Worm (Caenorhabditis elegans) whole organism, young adult: ENCODE results near the gene somi-1.

Source experiments
- B0019.2 ChIP-seq: fragments of 200-800 bp; sonication (Bioruptor generic); conservative IDR thresholded peaks from 2 replicates; pipeline ENCODE4 v1.3.6; 2022; ENCODE audit warnings: missing genetic modification reagents, missing genetic modification characterization, missing compliant biosample characterization
- B0336.3 ChIP-seq: fragments of 200-800 bp; sonication (Bioruptor generic); IDR thresholded peaks from 2 replicates; pipeline ENCODE4 v1.3.6; 2022; ENCODE audit warnings: missing genetic modification characterization, missing compliant biosample characterization
- D2030.7 ChIP-seq: fragments of 200-800 bp; sonication (Bioruptor generic); IDR thresholded peaks from 2 replicates; pipeline ENCODE4 v1.3.6; 2022; ENCODE audit warnings: missing genetic modification reagents, missing genetic modification characterization, missing compliant biosample characterization
- F23B12.7 ChIP-seq: sonication (generic microtip); optimal IDR thresholded peaks from 2 replicates; lab custom pipeline; 2017; ENCODE audit warnings: missing genetic modification characterization, mild to moderate bottlenecking, missing compliant biosample characterization, antibody characterized with exemption, moderate library complexity; ENCODE audit not compliant: insufficient read depth
- F37B4.10 ChIP-seq: fragments of 200-800 bp; sonication (Bioruptor generic); IDR thresholded peaks from 2 replicates; pipeline ENCODE4 v1.3.6; 2022; ENCODE audit warnings: missing genetic modification characterization, missing compliant biosample characterization
- F55B11.4 ChIP-seq: sonication (generic microtip); optimal IDR thresholded peaks from 2 replicates; lab custom pipeline; 2016; ENCODE audit warnings: missing compliant biosample characterization, missing genetic modification characterization, borderline replicate concordance; ENCODE audit not compliant: insufficient read depth
- F57C9.4 ChIP-seq: sonication (generic microtip); optimal IDR thresholded peaks from 2 replicates; lab custom pipeline; 2017; ENCODE audit warnings: mild to moderate bottlenecking, missing genetic modification characterization, missing compliant biosample characterization
- T07F8.4 ChIP-seq: sonication (generic microtip); optimal IDR thresholded peaks from 2 replicates; lab custom pipeline; 2016; ENCODE audit warnings: mild to moderate bottlenecking, missing genetic modification characterization, moderate library complexity, missing compliant biosample characterization
- Y67H2A.10 ChIP-seq: fragments of 200-800 bp; sonication (Bioruptor generic); conservative IDR thresholded peaks from 2 replicates; pipeline ENCODE4 v1.3.6; 2022; ENCODE audit warnings: missing genetic modification reagents, missing genetic modification characterization, missing compliant biosample characterization
- ZK185.1 ChIP-seq: sonication (generic microtip); optimal IDR thresholded peaks from 2 replicates; lab custom pipeline; 2016; ENCODE audit warnings: mild to moderate bottlenecking, missing genetic modification characterization, missing compliant biosample characterization; ENCODE audit not compliant: poor library complexity, severe bottlenecking
- ama-1 ChIP-seq, 3 experiments: fragments of 150-350 bp in 1 of 3; sonication (generic microtip) in 2 of 3; optimal IDR thresholded peaks; 2 replicates each; lab custom pipeline; 2014 to 2018; ENCODE audit warnings: missing biosample characterization in 2 of 3, missing genetic modification characterization in 2 of 3, missing genetic modification reagents in 2 of 3
- atf-7 ChIP-seq: sonication (generic microtip); optimal IDR thresholded peaks from 2 replicates; lab custom pipeline; 2017; ENCODE audit warnings: mild to moderate bottlenecking, missing genetic modification characterization, missing compliant biosample characterization
- attf-3 ChIP-seq: fragments of 200-800 bp; sonication (Bioruptor generic); conservative IDR thresholded peaks from 2 replicates; pipeline ENCODE4 v1.3.6; 2022; ENCODE audit warnings: missing genetic modification reagents, missing genetic modification characterization, missing compliant biosample characterization
- attf-5 ChIP-seq: fragments of 200-800 bp; sonication (Bioruptor generic); optimal IDR thresholded peaks from 2 replicates; lab custom pipeline; 2018; ENCODE audit warnings: mild to moderate bottlenecking, missing genetic modification characterization, missing compliant biosample characterization
- bed-1 ChIP-seq: fragments of 200-800 bp; sonication (Bioruptor generic); IDR thresholded peaks from 2 replicates; pipeline ENCODE4 v1.3.6; 2022; ENCODE audit warnings: missing genetic modification reagents, missing genetic modification characterization, missing compliant biosample characterization
- bed-2 ChIP-seq: fragments of 200-800 bp; sonication (Bioruptor generic); IDR thresholded peaks from 2 replicates; pipeline ENCODE4 v1.3.6; 2022; ENCODE audit warnings: missing genetic modification reagents, missing genetic modification characterization, missing compliant biosample characterization
- ceh-27 ChIP-seq: fragments of 200-800 bp; sonication (Bioruptor generic); optimal IDR thresholded peaks from 2 replicates; lab custom pipeline; 2018; ENCODE audit warnings: mild to moderate bottlenecking, missing genetic modification characterization, moderate library complexity, missing compliant biosample characterization
- ceh-79 ChIP-seq: sonication (generic microtip); optimal IDR thresholded peaks from 2 replicates; lab custom pipeline; 2017; ENCODE audit warnings: mild to moderate bottlenecking, missing genetic modification characterization, missing compliant biosample characterization
- dox-1 ChIP-seq: fragments of 200-800 bp; sonication (Bioruptor generic); IDR thresholded peaks from 2 replicates; pipeline ENCODE4 v1.3.6; 2022; ENCODE audit warnings: missing genetic modification reagents, missing genetic modification characterization, missing compliant biosample characterization
- egrh-3 ChIP-seq: fragments of 200-800 bp; sonication (Bioruptor generic); IDR thresholded peaks from 2 replicates; pipeline ENCODE4 v1.3.6; 2022; ENCODE audit warnings: missing genetic modification reagents, missing genetic modification characterization, missing compliant biosample characterization
- ets-4 ChIP-seq: fragments of 200-800 bp; sonication (Bioruptor generic); optimal IDR thresholded peaks from 2 replicates; lab custom pipeline; 2018; ENCODE audit warnings: mild to moderate bottlenecking, missing genetic modification characterization, missing compliant biosample characterization
- him-1 ChIP-seq: sonication (generic microtip); optimal IDR thresholded peaks from 2 replicates; lab custom pipeline; 2016; ENCODE audit warnings: missing genotype, missing genetic modification reagents, missing genetic modification characterization, missing compliant biosample characterization
- hmg-1.2 ChIP-seq: fragments of 200-800 bp; sonication (Bioruptor generic); IDR thresholded peaks from 2 replicates; pipeline ENCODE4 v1.3.6; 2022; ENCODE audit warnings: missing genetic modification reagents, missing genetic modification characterization, missing compliant biosample characterization
- hmg-20 ChIP-seq: fragments of 200-800 bp; sonication (Bioruptor generic); IDR thresholded peaks from 2 replicates; pipeline ENCODE4 v1.3.6; 2022; ENCODE audit warnings: missing genetic modification reagents, missing genetic modification characterization, missing compliant biosample characterization
- lag-1 ChIP-seq: fragments of 200-800 bp; sonication (Bioruptor generic); IDR thresholded peaks from 2 replicates; pipeline ENCODE4 v1.3.6; 2022; ENCODE audit warnings: missing genetic modification reagents, missing genetic modification characterization, missing compliant biosample characterization
- lin-54 ChIP-seq: fragments of 200-800 bp; sonication (Bioruptor generic); optimal IDR thresholded peaks from 2 replicates; lab custom pipeline; 2018; ENCODE audit warnings: mild to moderate bottlenecking, missing genetic modification characterization, missing compliant biosample characterization
- madf-3 ChIP-seq: fragments of 200-800 bp; sonication (Bioruptor generic); IDR thresholded peaks from 2 replicates; pipeline ENCODE4 v1.3.6; 2022; ENCODE audit warnings: missing genetic modification reagents, missing genetic modification characterization, missing compliant biosample characterization
- madf-6 ChIP-seq: fragments of 200-800 bp; sonication (Bioruptor generic); IDR thresholded peaks from 2 replicates; pipeline ENCODE4 v1.3.6; 2022; ENCODE audit warnings: missing genetic modification reagents, missing genetic modification characterization, missing compliant biosample characterization
- mes-4 ChIP-seq: sonication (generic microtip); optimal IDR thresholded peaks from 2 replicates; lab custom pipeline; 2016; ENCODE audit warnings: missing genotype, missing genetic modification characterization, missing compliant biosample characterization
- nfya-1 ChIP-seq: sonication (generic microtip); optimal IDR thresholded peaks from 2 replicates; lab custom pipeline; 2017; ENCODE audit warnings: antibody characterized with exemption, missing compliant biosample characterization, missing genetic modification characterization, borderline replicate concordance; ENCODE audit not compliant: insufficient read depth
- nhr-120 ChIP-seq: fragments of 200-800 bp; sonication (Bioruptor generic); IDR thresholded peaks from 2 replicates; pipeline ENCODE4 v1.3.6; 2022; ENCODE audit warnings: missing genetic modification characterization, missing compliant biosample characterization
- repo-1 ChIP-seq: sonication (generic microtip); optimal IDR thresholded peaks from 2 replicates; lab custom pipeline; 2017; ENCODE audit warnings: mild to moderate bottlenecking, missing genetic modification characterization, missing compliant biosample characterization
- rpc-1 ChIP-seq, 2 experiments: fragments of 150-350 bp in 1 of 2; sonication (generic microtip) in 1 of 2; optimal IDR thresholded peaks; 2 replicates each; lab custom pipeline; 2014 to 2018; ENCODE audit warnings: missing biosample characterization in 1 of 2, missing genetic modification characterization in 1 of 2, missing genetic modification reagents in 1 of 2, missing genotype in 1 of 2
- snpc-1.3 ChIP-seq: sonication (generic microtip); optimal IDR thresholded peaks from 2 replicates; lab custom pipeline; 2017; ENCODE audit warnings: missing genetic modification characterization, mild to moderate bottlenecking, missing compliant biosample characterization, antibody characterized with exemption, moderate library complexity, missing genotype, missing genetic modification reagents; ENCODE audit not compliant: insufficient read depth
- snpc-3.4 ChIP-seq: sonication (generic microtip); optimal IDR thresholded peaks from 2 replicates; lab custom pipeline; 2017; ENCODE audit warnings: missing genetic modification characterization, mild to moderate bottlenecking, missing compliant biosample characterization, antibody characterized with exemption, moderate library complexity, missing genotype, missing genetic modification reagents
- snpc-4 ChIP-seq, 5 experiments: fragments of 150-350 bp in 1 of 5; sonication (generic microtip) in 4 of 5; optimal IDR thresholded peaks; 2 replicates each; lab custom pipeline; 2014 to 2018; ENCODE audit warnings: missing genetic modification characterization in 5 of 5, missing biosample characterization in 3 of 5, antibody characterized with exemption in 2 of 5, mild to moderate bottlenecking in 2 of 5, missing compliant biosample characterization in 2 of 5, missing genotype in 2 of 5, moderate library complexity in 2 of 5, missing genetic modification reagents in 1 of 5
- tlf-1 ChIP-seq: fragments of 200-800 bp; sonication (Bioruptor generic); optimal IDR thresholded peaks from 2 replicates; lab custom pipeline; 2018; ENCODE audit warnings: mild to moderate bottlenecking, missing genetic modification characterization, missing compliant biosample characterization
- unc-130 ChIP-seq: sonication (generic microtip); optimal IDR thresholded peaks from 2 replicates; lab custom pipeline; 2016; ENCODE audit warnings: missing genetic modification reagents, missing genetic modification characterization, missing compliant biosample characterization
- zim-3 ChIP-seq: sonication (generic microtip); optimal IDR thresholded peaks from 2 replicates; lab custom pipeline; 2017; ENCODE audit warnings: mild to moderate bottlenecking, missing genetic modification characterization, moderate library complexity, missing compliant biosample characterization
- ztf-18 ChIP-seq: sonication (generic microtip); optimal IDR thresholded peaks from 2 replicates; lab custom pipeline; 2016; ENCODE audit warnings: missing genotype, mild to moderate bottlenecking, missing genetic modification characterization, missing compliant biosample characterization
- ztf-22 ChIP-seq: fragments of 200-800 bp; sonication (Bioruptor generic); optimal IDR thresholded peaks from 2 replicates; lab custom pipeline; 2018; ENCODE audit warnings: mild to moderate bottlenecking, missing genetic modification characterization, moderate library complexity, missing compliant biosample characterization
- ztf-25 ChIP-seq: fragments of 200-800 bp; sonication (Bioruptor generic); IDR thresholded peaks from 2 replicates; pipeline ENCODE4 v1.3.6; 2022; ENCODE audit warnings: missing genetic modification reagents, missing genetic modification characterization, missing compliant biosample characterization

somi-1 gene

ce11 chrV:13428660-13429059 is 37.5 kb upstream of the somi-1 start, which contains the start of gene srd-19:
Gene srd-19, minus strand, starts transcription at chrV:13428760.
- TF ChIP-seq snpc-3.4 (tag; lab: Kevin White, UChicago) (no peak), atf-7 (tag; lab: Kevin White, UChicago) (no peak), bed-1 (GFP tag; lab: Robert Waterston, UW) (no peak), ama-1 (optimal IDR thresholded peaks at IDR 0.05; lab: Kevin White, UChicago) (no peak), ama-1 (GFP tag; optimal IDR thresholded peaks at IDR 0.05; lab: Kevin White, UChicago) (no peak), ztf-18 (no peak), Y67H2A.10 (no peak), B0336.3 (GFP tag; lab: Robert Waterston, UW) (no peak), lag-1 (GFP tag; lab: Robert Waterston, UW) (no peak), attf-3 (GFP tag; lab: Robert Waterston, UW) (no peak), attf-5 (GFP tag; lab: Kevin White, UChicago) (no peak), ets-4 (GFP tag; lab: Kevin White, UChicago) (no peak), B0019.2 (GFP tag; lab: Robert Waterston, UW) (no peak), madf-6 (no peak)

ce11 chrV:13427378-13427777 is 36.2 kb upstream of the somi-1 start:
- TF ChIP-seq D2030.7 (no peak), rpc-1 (optimal IDR thresholded peaks at IDR 0.05; lab: Kevin White, UChicago) (no peak), rpc-1 (tag; optimal IDR thresholded peaks at IDR 0.05; lab: Kevin White, UChicago) (no peak), unc-130 (GFP tag; lab: Kevin White, UChicago) (no peak), ceh-27 (GFP tag; lab: Kevin White, UChicago) (no peak), F37B4.10 (GFP tag; lab: Robert Waterston, UW) (no peak), snpc-4 (GFP tag; optimal IDR thresholded peaks at IDR 0.05; lab: Kevin White, UChicago) (no peak), snpc-4 (tag; optimal IDR thresholded peaks at IDR 0.05; lab: Kevin White, UChicago) (no peak), nhr-120 (GFP tag; lab: Robert Waterston, UW) (no peak), hmg-20 (GFP tag; lab: Robert Waterston, UW) (no peak), F23B12.7 (tag; lab: Kevin White, UChicago) (no peak), ZK185.1 (tag; lab: Kevin White, UChicago) (no peak), dox-1 (GFP tag; lab: Robert Waterston, UW) (no peak), ztf-22 (no peak), F57C9.4 (tag; lab: Kevin White, UChicago) (no peak), egrh-3 (GFP tag; lab: Robert Waterston, UW) (no peak), T07F8.4 (tag; lab: Kevin White, UChicago) (no peak), B0019.2 (GFP tag; lab: Robert Waterston, UW) (no peak)
- TF ChIP-seq, all 124 proteins: peak for 0

- TF ChIP-seq ceh-79 (no peak), bed-2 (no peak), snpc-1.3 (tag; lab: Kevin White, UChicago) (no peak), attf-5 (GFP tag; lab: Kevin White, UChicago) (no peak), ztf-25 (GFP tag; lab: Robert Waterston, UW) (no peak), madf-3 (GFP tag; lab: Robert Waterston, UW) (no peak), rpc-1 (optimal IDR thresholded peaks at IDR 0.05; lab: Kevin White, UChicago) (no peak), rpc-1 (tag; optimal IDR thresholded peaks at IDR 0.05; lab: Kevin White, UChicago) (no peak), F23B12.7 (tag; lab: Kevin White, UChicago) (no peak), him-1 (tag; lab: Kevin White, UChicago) (no peak), repo-1 (tag; lab: Kevin White, UChicago) (no peak), mes-4 (no peak), lin-54 (GFP tag; lab: Kevin White, UChicago) (no peak), tlf-1 (no peak), nfya-1 (tag; lab: Kevin White, UChicago) (no peak), F55B11.4 (no peak), F57C9.4 (tag; lab: Kevin White, UChicago) (no peak), atf-7 (tag; lab: Kevin White, UChicago) (no peak), hmg-1.2 (GFP tag; lab: Robert Waterston, UW) (no peak), zim-3 (tag; lab: Kevin White, UChicago) (no peak)
Observed at ce11 chrV:13426764-13427163, 35.6 kb upstream of the somi-1 start, which contains the start of gene srd-18. Gene srd-18, minus strand, starts transcription at chrV:13426864.
